Worm (Caenorhabditis elegans) whole organism, L4/young adult: Measurements from ENCODE around the gene let-767.

Experiments
- W03F9.2 ChIP-seq: fragments of 150-350 bp; optimal IDR thresholded peaks from 2 replicates; lab custom pipeline; 2014; ENCODE audit warnings: missing biosample characterization, missing genetic modification characterization
- dao-5 ChIP-seq: sonication (generic microtip); optimal IDR thresholded peaks from 2 replicates; lab custom pipeline; 2016; ENCODE audit warnings: missing genotype, missing genetic modification characterization, moderate library complexity, missing compliant biosample characterization
- him-1 ChIP-seq: sonication (generic microtip); optimal IDR thresholded peaks from 2 replicates; lab custom pipeline; 2016; ENCODE audit warnings: missing genotype, missing genetic modification reagents, missing genetic modification characterization, missing compliant biosample characterization

ce11 chrIII:6362323-6362922, 22.7 kb upstream of the let-767 start:
- no peak for TF ChIP-seq him-1 (tag; lab: Kevin White, UChicago)
- no peak for TF ChIP-seq dao-5 (tag; lab: Kevin White, UChicago)
- no peak for TF ChIP-seq W03F9.2 (tag; lab: Kevin White, UChicago)
